Fruit fly (Drosophila melanogaster) whole organism, embryonic: Measurements from ENCODE around the gene stg.

Experiments used
- Asciz ChIP-seq: fragments of 200-800 bp; sonication (Bioruptor generic); optimal IDR thresholded peaks from 2 replicates; lab custom pipeline; 2017; ENCODE audit warnings: missing biosample characterization, mild to moderate bottlenecking, missing genetic modification characterization, missing genetic modification reagents
- CG11560 ChIP-seq: fragments of 200-800 bp; sonication (Bioruptor generic); IDR thresholded peaks from 3 replicates; pipeline ENCODE4 v1.3.6; 2022; ENCODE audit warnings: missing biosample characterization, missing genetic modification characterization
- CG12155 ChIP-seq: fragments of 200-800 bp; sonication (Bioruptor generic); optimal IDR thresholded peaks from 3 replicates; lab custom pipeline; 2016; ENCODE audit warnings: missing biosample characterization, missing genetic modification characterization
- CG16815 ChIP-seq: fragments of 200-800 bp; sonication (Bioruptor generic); optimal IDR thresholded peaks from 3 replicates; lab custom pipeline; 2017; ENCODE audit warnings: missing biosample characterization, mild to moderate bottlenecking, missing genetic modification characterization
- CG2129 ChIP-seq: fragments of 200-800 bp; sonication (Bioruptor generic); IDR thresholded peaks from 2 replicates; pipeline ENCODE4 v1.3.6; 2022; ENCODE audit warnings: missing biosample characterization, missing genetic modification characterization; ENCODE audit not compliant: partially characterized antibody
- CG33213 ChIP-seq: fragments of 200-800 bp; sonication (Bioruptor generic); optimal IDR thresholded peaks from 3 replicates; lab custom pipeline; 2016; ENCODE audit warnings: missing biosample characterization, missing genetic modification characterization
- CG34224 ChIP-seq: fragments of 200-800 bp; sonication (Bioruptor generic); IDR thresholded peaks from 3 replicates; pipeline ENCODE4 v1.3.6; 2022; ENCODE audit warnings: missing biosample characterization, missing genetic modification characterization; ENCODE audit not compliant: partially characterized antibody
- CG4617 ChIP-seq: fragments of 200-800 bp; sonication (Bioruptor generic); optimal IDR thresholded peaks from 3 replicates; lab custom pipeline; 2016; ENCODE audit warnings: missing biosample characterization, missing genetic modification characterization, borderline replicate concordance
- CG7556 ChIP-seq: fragments of 200-800 bp; sonication (Bioruptor generic); optimal IDR thresholded peaks from 2 replicates; lab custom pipeline; 2017; ENCODE audit warnings: missing biosample characterization, mild to moderate bottlenecking, missing genetic modification characterization
- CG8089 ChIP-seq: fragments of 200-800 bp; sonication (Bioruptor generic); optimal IDR thresholded peaks from 3 replicates; lab custom pipeline; 2016; ENCODE audit warnings: missing biosample characterization, missing genetic modification characterization
- CG8478 ChIP-seq: fragments of >200 bp; optimal IDR thresholded peaks from 2 replicates; lab custom pipeline; 2018
- CG8924 ChIP-seq: fragments of 200-800 bp; optimal IDR thresholded peaks from 3 replicates; lab custom pipeline; 2019; ENCODE audit warnings: missing biosample characterization, mild to moderate bottlenecking, missing genetic modification characterization, moderate library complexity
- CG8944 ChIP-seq: fragments of 200-800 bp; sonication (Bioruptor generic); optimal IDR thresholded peaks from 3 replicates; lab custom pipeline; 2016; ENCODE audit warnings: missing biosample characterization, missing genetic modification characterization
- CG9437 ChIP-seq: fragments of 200-800 bp; sonication (Bioruptor generic); optimal IDR thresholded peaks from 2 replicates; lab custom pipeline; 2018; ENCODE audit warnings: missing biosample characterization, mild to moderate bottlenecking, missing genetic modification characterization
- CG9797 ChIP-seq: fragments of 200-800 bp; sonication (Bioruptor generic); optimal IDR thresholded peaks from 3 replicates; lab custom pipeline; 2018; ENCODE audit warnings: missing biosample characterization, mild to moderate bottlenecking, missing genetic modification characterization
- D ChIP-seq, 2 experiments: fragments of 200-800 bp in 1 of 2; fragments of >200 bp in 1 of 2; sonication (Bioruptor generic) in 1 of 2; optimal IDR thresholded peaks; 2 replicates in 1 of 2; 3 replicates in 1 of 2; lab custom pipeline; 2017; ENCODE audit warnings: mild to moderate bottlenecking in 1 of 2, missing biosample characterization in 1 of 2, missing genetic modification characterization in 1 of 2, missing genetic modification reagents in 1 of 2
- Dref ChIP-seq: fragments of 200-800 bp; sonication (Bioruptor generic); IDR thresholded peaks from 2 replicates; pipeline ENCODE4 v1.3.6; 2022; ENCODE audit warnings: missing biosample characterization, missing genetic modification characterization
- E2f2 ChIP-seq: fragments of 200-800 bp; sonication (Bioruptor generic); IDR thresholded peaks from 2 replicates; pipeline ENCODE4 v1.3.6; 2022; ENCODE audit warnings: missing biosample characterization, missing genetic modification characterization
- H15 ChIP-seq: fragments of 200-800 bp; sonication (Bioruptor generic); IDR thresholded peaks from 3 replicates; pipeline ENCODE4 v1.3.6; 2022; ENCODE audit warnings: missing biosample characterization, missing genetic modification characterization
- HLH4C ChIP-seq: fragments of 200-800 bp; sonication (Bioruptor generic); IDR thresholded peaks from 3 replicates; pipeline ENCODE4 v1.3.6; 2022; ENCODE audit warnings: missing biosample characterization, missing genetic modification characterization; ENCODE audit not compliant: partially characterized antibody
- Scr ChIP-seq: fragments of 200-800 bp; sonication (Bioruptor generic); IDR thresholded peaks from 2 replicates; pipeline ENCODE4 v1.3.6; 2022; ENCODE audit warnings: missing biosample characterization, missing genetic modification characterization; ENCODE audit not compliant: partially characterized antibody
- Side ChIP-seq: fragments of 200-800 bp; sonication (Bioruptor generic); optimal IDR thresholded peaks from 2 replicates; lab custom pipeline; 2016; ENCODE audit warnings: missing biosample characterization, missing genetic modification characterization
- Usf ChIP-seq: fragments of 200-800 bp; sonication (Bioruptor generic); optimal IDR thresholded peaks from 2 replicates; lab custom pipeline; 2017; ENCODE audit warnings: missing genotype, missing biosample characterization, missing genetic modification characterization
- amos ChIP-seq: fragments of 200-800 bp; sonication (Bioruptor generic); IDR thresholded peaks from 2 replicates; pipeline ENCODE4 v1.3.6; 2022; ENCODE audit warnings: missing biosample characterization, missing genetic modification characterization; ENCODE audit not compliant: partially characterized antibody
- ato ChIP-seq: fragments of 200-800 bp; sonication (Bioruptor generic); IDR thresholded peaks from 2 replicates; pipeline ENCODE4 v1.3.6; 2022; ENCODE audit warnings: missing biosample characterization, missing genetic modification characterization; ENCODE audit not compliant: partially characterized antibody
- grn ChIP-seq: fragments of 200-800 bp; sonication (Bioruptor generic); optimal IDR thresholded peaks from 3 replicates; lab custom pipeline; 2017; ENCODE audit warnings: missing biosample characterization, missing genetic modification characterization
- gro ChIP-seq: fragments of 200-800 bp; sonication (Bioruptor generic); optimal IDR thresholded peaks from 2 replicates; lab custom pipeline; 2016; ENCODE audit warnings: missing biosample characterization, missing genetic modification characterization
- hb ChIP-seq: fragments of 200-800 bp; sonication (Bioruptor generic); IDR thresholded peaks from 3 replicates; pipeline ENCODE4 v1.3.6; 2022; ENCODE audit warnings: missing biosample characterization, missing genetic modification characterization; ENCODE audit not compliant: partially characterized antibody
- jigr1 ChIP-seq: fragments of 200-800 bp; sonication (Bioruptor generic); IDR thresholded peaks from 3 replicates; pipeline ENCODE4 v1.3.6; 2022; ENCODE audit warnings: missing biosample characterization, missing genetic modification characterization
- lilli ChIP-seq: fragments of 200-800 bp; sonication (Bioruptor generic); optimal IDR thresholded peaks from 3 replicates; lab custom pipeline; 2016; ENCODE audit warnings: missing biosample characterization, missing genetic modification characterization
- mirr ChIP-seq: fragments of 200-800 bp; sonication (Bioruptor generic); optimal IDR thresholded peaks from 3 replicates; lab custom pipeline; 2018; ENCODE audit warnings: missing biosample characterization, mild to moderate bottlenecking, missing genetic modification characterization
- nerfin-2 ChIP-seq: fragments of 200-800 bp; sonication (Bioruptor generic); IDR thresholded peaks from 2 replicates; pipeline ENCODE4 v1.3.6; 2022; ENCODE audit warnings: missing biosample characterization, missing genetic modification characterization; ENCODE audit not compliant: partially characterized antibody
- prd ChIP-seq, 3 experiments: fragments of >200 bp in 2 of 3; fragments of 200-800 bp in 1 of 3; sonication (Bioruptor generic) in 1 of 3; optimal IDR thresholded peaks in 2 of 3; IDR thresholded peaks in 1 of 3; 2 replicates in 2 of 3; 3 replicates in 1 of 3; pipeline versions ENCODE4 v1.3.6 to Lab custom; 2017 to 2022; ENCODE audit warnings: missing biosample characterization in 1 of 3, missing genetic modification characterization in 1 of 3
- psq ChIP-seq: fragments of 200-800 bp; sonication (Bioruptor generic); optimal IDR thresholded peaks from 2 replicates; lab custom pipeline; 2017; ENCODE audit warnings: missing biosample characterization, missing genetic modification characterization
- pzg ChIP-seq: fragments of 200-800 bp; sonication (Bioruptor generic); optimal IDR thresholded peaks from 3 replicates; lab custom pipeline; 2018; ENCODE audit warnings: missing biosample characterization, mild to moderate bottlenecking, missing genetic modification characterization, moderate library complexity
- repo ChIP-seq: fragments of 200-800 bp; sonication (Bioruptor generic); optimal IDR thresholded peaks from 2 replicates; lab custom pipeline; 2016; ENCODE audit warnings: missing biosample characterization, missing genetic modification characterization
- row ChIP-seq: fragments of 200-800 bp; sonication (Bioruptor generic); IDR thresholded peaks from 3 replicates; pipeline ENCODE4 v1.3.6; 2022; ENCODE audit warnings: missing biosample characterization, missing genetic modification characterization
- slou ChIP-seq: fragments of 200-800 bp; sonication (Bioruptor generic); optimal IDR thresholded peaks from 3 replicates; lab custom pipeline; 2016; ENCODE audit warnings: missing biosample characterization, missing genetic modification characterization
- sna ChIP-seq: fragments of 200-800 bp; sonication (Bioruptor generic); IDR thresholded peaks from 2 replicates; pipeline ENCODE4 v1.3.6; 2022; ENCODE audit warnings: missing biosample characterization, missing genetic modification characterization; ENCODE audit not compliant: partially characterized antibody
- stwl ChIP-seq: fragments of 200-800 bp; sonication (Bioruptor generic); optimal IDR thresholded peaks from 3 replicates; lab custom pipeline; 2018; ENCODE audit warnings: missing biosample characterization, mild to moderate bottlenecking, missing genetic modification characterization, moderate library complexity
- zen ChIP-seq: fragments of 200-800 bp; sonication (Bioruptor generic); optimal IDR thresholded peaks from 3 replicates; lab custom pipeline; 2018; ENCODE audit warnings: missing biosample characterization, mild to moderate bottlenecking, missing genetic modification characterization, moderate library complexity

The stg gene

DNA sequence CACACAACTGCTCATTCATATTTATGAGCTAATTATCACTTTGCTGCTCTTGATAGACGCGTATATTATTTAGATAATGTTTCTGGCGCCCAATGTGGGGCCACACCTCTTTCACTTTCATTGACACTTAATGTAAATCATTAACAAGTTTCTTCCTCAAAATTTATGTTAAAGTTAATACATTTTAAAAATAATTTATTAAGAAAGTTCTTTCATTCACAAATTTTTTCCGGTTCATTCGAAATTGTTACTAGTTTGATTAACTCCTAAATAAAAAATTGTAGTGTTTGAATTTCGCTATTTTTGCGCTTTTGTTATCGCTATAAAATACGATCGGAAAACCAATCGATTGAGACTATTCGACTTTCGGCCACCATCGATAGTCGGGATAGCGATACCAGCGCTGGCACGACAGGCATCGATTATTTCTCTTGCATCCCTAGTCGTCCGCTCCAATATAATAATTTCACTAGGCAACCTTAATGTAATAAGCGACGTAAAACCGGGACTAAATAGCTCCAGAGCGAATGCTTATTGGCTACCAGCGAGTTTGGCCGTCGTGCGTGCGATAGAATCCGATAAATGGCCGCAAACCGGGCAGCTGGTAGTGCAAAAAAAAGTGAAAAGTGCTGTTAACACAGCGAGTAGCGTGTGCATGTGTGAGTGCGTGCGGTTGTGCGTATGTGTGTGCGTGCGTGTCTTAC lies 26.7 kb downstream of the stg start, which contains the start of gene Usp1 (continued):
- TF ChIP-seq Usf (GFP tag; lab: Kevin White, UChicago) (no peak), D (optimal IDR thresholded peaks at IDR 0.05; lab: Kevin White, UChicago) (peak; percentile 73), D (GFP tag; optimal IDR thresholded peaks at IDR 0.05; lab: Kevin White, UChicago) (no peak), Asciz (no peak), nerfin-2 (GFP tag; lab: Robert Waterston, UW) (peak; percentile 96), CG8478 (lab: Kevin White, UChicago) (peak; percentile 87), slou (no peak), prd (optimal IDR thresholded peaks at IDR 0.05; lab: Kevin White, UChicago) (no peak), prd (GFP tag; IDR thresholded peaks at IDR 0.05; lab: Robert Waterston, UW) (no peak), CG7556 (no peak), E2f2 (GFP tag; lab: Robert Waterston, UW) (peak; percentile 94), repo (GFP tag; lab: Kevin White, UChicago) (no peak), mirr (peak; percentile 18), grn (GFP tag; lab: Kevin White, UChicago) (no peak), zen (tag; lab: Kevin White, UChicago) (peak; percentile 47), amos (GFP tag; lab: Robert Waterston, UW) (peak; percentile 96), CG4617 (GFP tag; lab: Kevin White, UChicago) (peak; percentile 92), HLH4C (peak; percentile 99), pzg (GFP tag; lab: Kevin White, UChicago) (peak; percentile 92), Dref (GFP tag; lab: Robert Waterston, UW) (peak; percentile 100), hb (GFP tag; lab: Robert Waterston, UW) (peak; percentile 98), CG9437 (peak; percentile 73), CG11560 (tag; lab: Robert Waterston, UW) (peak; percentile 100), jigr1 (no peak), CG34224 (GFP tag; lab: Robert Waterston, UW) (peak; percentile 95), Scr (peak; percentile 93), sna (GFP tag; lab: Robert Waterston, UW) (peak; percentile 90), CG16815 (GFP tag; lab: Kevin White, UChicago) (no peak), CG33213 (GFP tag; lab: Kevin White, UChicago) (peak; percentile 37), H15 (GFP tag; lab: Robert Waterston, UW) (no peak), CG8089 (GFP tag; lab: Kevin White, UChicago) (no peak), lilli (peak; percentile 27), ato (peak; percentile 98), CG12155 (GFP tag; lab: Kevin White, UChicago) (peak; percentile 99), gro (GFP tag; lab: Kevin White, UChicago) (peak; percentile 65), psq (no peak), Side (peak; percentile 28), CG2129 (GFP tag; lab: Robert Waterston, UW) (peak; percentile 78), row (GFP tag; lab: Robert Waterston, UW) (peak; percentile 14; the same call in 1 of the 3 replicates), CG8924 (tag; lab: Kevin White, UChicago) (peak; percentile 27), CG8944 (no peak), stwl (tag; lab: Kevin White, UChicago) (peak; percentile 81), CG9797 (peak; percentile 44)
- TF ChIP-seq, all 482 proteins: peak for 100
